Worm (Caenorhabditis elegans): ENCODE results near the gene mel-11.

ce11 chrII:9372393-9372792 lies 14.1 kb downstream of the mel-11 start, which contains the start of gene C06C3.3:
- TF ChIP-seq tab-1 (GFP tag; IDR thresholded peaks at IDR 0.05) (no peak), ztf-29 (GFP tag; IDR thresholded peaks at IDR 0.05) (no peak), klf-2 (GFP tag; conservative IDR thresholded peaks at IDR 0.05) (no peak), flt-1 (GFP tag; IDR thresholded peaks at IDR 0.05) (no peak), med-1 (GFP tag; optimal IDR thresholded peaks at IDR 0.05; ENCODE audit: insufficient read depth) (no peak), T22C8.4 (GFP tag; IDR thresholded peaks at IDR 0.05) (no peak)

All from whole organism, midembryonic.